Worm (Caenorhabditis elegans): ENCODE results near the gene Y48C3A.5.

DNA sequence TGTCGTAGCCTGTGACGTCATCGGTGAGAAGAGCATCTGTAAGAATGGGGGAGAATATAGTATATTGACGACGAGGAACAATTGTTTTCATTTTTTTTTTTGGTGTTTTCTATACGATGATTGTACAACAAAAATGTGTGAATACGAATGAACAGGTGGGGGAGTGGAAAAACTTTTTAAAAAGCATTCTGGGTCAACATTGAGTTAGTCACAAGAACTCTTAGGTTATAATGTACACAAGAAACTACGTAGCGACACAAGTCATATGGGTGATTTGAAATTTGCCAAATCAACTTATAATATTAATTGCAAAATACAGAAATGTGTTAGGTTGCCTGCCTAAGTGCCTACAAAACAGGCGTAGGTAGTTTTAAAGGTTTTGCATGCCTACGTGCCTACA is 13.3 kb downstream of the Y48C3A.5 start:
- no peak for TF ChIP-seq aly-2 (tag; optimal IDR thresholded peaks at IDR 0.05)
- no peak for TF ChIP-seq skn-1 (tag; optimal IDR thresholded peaks at IDR 0.05)
- no peak for TF ChIP-seq blmp-1 (tag; optimal IDR thresholded peaks at IDR 0.05; ENCODE audit: insufficient read depth)
- no peak for TF ChIP-seq ama-1 (optimal IDR thresholded peaks at IDR 0.05)
- no peak for TF ChIP-seq elt-3 (tag; optimal IDR thresholded peaks at IDR 0.05)
- TF ChIP-seq nhr-12 (tag; optimal IDR thresholded peaks at IDR 0.05): no peak
- TF ChIP-seq snpc-4 (tag; optimal IDR thresholded peaks at IDR 0.05): no peak
- TF ChIP-seq unc-55 (GFP tag; optimal IDR thresholded peaks at IDR 0.05): no peak

Data from whole organism, L2 larva.